Worm (Caenorhabditis elegans) whole organism, early embryonic: ENCODE measurements around the gene pph-4.2.

Experiments
- flt-1 ChIP-seq: fragments of 200-800 bp; sonication (Bioruptor generic); IDR thresholded peaks from 2 replicates; pipeline ENCODE4 v1.3.6; 2022; ENCODE audit warnings: missing genetic modification characterization, missing compliant biosample characterization
- tbx-37 ChIP-seq: fragments of 200-800 bp; sonication (Bioruptor generic); conservative IDR thresholded peaks from 2 replicates; pipeline ENCODE4 v1.3.6; 2022; ENCODE audit warnings: missing genetic modification reagents, missing genetic modification characterization, missing compliant biosample characterization

DNA sequence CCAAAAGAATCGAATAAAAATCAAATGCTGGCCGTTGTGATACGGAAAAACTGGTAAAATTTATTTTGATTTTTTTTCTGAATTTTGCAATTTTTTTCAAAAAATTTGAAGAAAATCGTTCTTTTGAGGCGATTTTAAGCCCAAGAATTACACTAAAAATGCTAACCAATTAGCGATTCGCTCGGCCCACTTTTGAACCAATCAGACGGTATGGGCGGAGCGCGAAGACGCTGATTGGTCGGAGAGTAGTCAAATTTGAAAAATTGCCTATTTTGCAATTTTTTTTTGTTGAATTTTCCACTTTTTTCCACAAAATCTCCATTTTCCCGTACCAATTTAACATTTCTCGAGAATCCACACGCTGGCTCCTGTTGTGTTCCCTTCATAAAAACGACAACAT lies 3.7 kb downstream of the pph-4.2 start:
- no peak for TF ChIP-seq flt-1
- no peak for TF ChIP-seq tbx-37 (GFP tag; lab: Robert Waterston, UW)
